Worm (Caenorhabditis elegans): Measurements from ENCODE around the gene gpx-6.

gpx-6 gene

ce11 chrIV:8201133-8201532 is 20.9 kb upstream of the gpx-6 start, which contains the start of gene glrx-22:
Gene glrx-22, minus strand, starts transcription at chrIV:8201233.
- no peak for TF ChIP-seq dve-1 (tag; optimal IDR thresholded peaks at IDR 0.05)
- TF ChIP-seq madf-2 (tag; optimal IDR thresholded peaks at IDR 0.05): no peak
- TF ChIP-seq ets-4 (tag; optimal IDR thresholded peaks at IDR 0.05): no peak
- TF ChIP-seq ttx-3 (tag; optimal IDR thresholded peaks at IDR 0.05): no peak
- no peak for TF ChIP-seq ceh-6 (GFP tag; optimal IDR thresholded peaks at IDR 0.05)
- no peak for TF ChIP-seq pros-1 (tag; optimal IDR thresholded peaks at IDR 0.05)
- no peak for TF ChIP-seq zip-5 (tag; optimal IDR thresholded peaks at IDR 0.05)
- no peak for TF ChIP-seq ama-1 (optimal IDR thresholded peaks at IDR 0.05)
- no peak for TF ChIP-seq elt-2 (tag; optimal IDR thresholded peaks at IDR 0.05)
- no peak for TF ChIP-seq Y22D7AL.16 (tag; optimal IDR thresholded peaks at IDR 0.05)

- TF ChIP-seq lim-6 (tag; optimal IDR thresholded peaks at IDR 0.05) (no peak), che-1 (tag; optimal IDR thresholded peaks at IDR 0.05) (no peak), odd-2 (tag; optimal IDR thresholded peaks at IDR 0.05) (no peak), ama-1 (optimal IDR thresholded peaks at IDR 0.05) (no peak), ceh-45 (GFP tag; IDR thresholded peaks at IDR 0.05) (no peak), lin-11 (tag; optimal IDR thresholded peaks at IDR 0.05) (no peak), npax-4 (tag; optimal IDR thresholded peaks at IDR 0.05) (no peak), T23F11.4 (GFP tag; optimal IDR thresholded peaks at IDR 0.05) (no peak), tbx-2 (tag; optimal IDR thresholded peaks at IDR 0.05) (no peak), pros-1 (tag; optimal IDR thresholded peaks at IDR 0.05) (no peak)
These were observed 18.4 kb upstream of the gpx-6 start for ce11 chrIV:8203555-8203954.

- TF ChIP-seq nfya-1 (tag; optimal IDR thresholded peaks at IDR 0.05) (peak; percentile 29), ceh-31 (tag; optimal IDR thresholded peaks at IDR 0.05) (peak; percentile 25), K02D7.2 (tag; optimal IDR thresholded peaks at IDR 0.05) (no peak), madf-2 (tag; optimal IDR thresholded peaks at IDR 0.05) (no peak), ceh-2 (tag; optimal IDR thresholded peaks at IDR 0.05) (no peak), hlh-15 (tag; optimal IDR thresholded peaks at IDR 0.05) (no peak), ztf-16 (tag; optimal IDR thresholded peaks at IDR 0.05) (no peak), ceh-9 (tag; optimal IDR thresholded peaks at IDR 0.05) (no peak), ama-1 (optimal IDR thresholded peaks at IDR 0.05) (no peak), che-1 (tag; optimal IDR thresholded peaks at IDR 0.05) (no peak), pha-4 (tag; optimal IDR thresholded peaks at IDR 0.05) (no peak), T23F11.4 (GFP tag; optimal IDR thresholded peaks at IDR 0.05) (no peak)
These were observed 16.5 kb upstream of the gpx-6 start, which contains the start of gene hgrs-1 for ce11 chrIV:8205272-8206098. Gene hgrs-1, minus strand, starts transcription at chrIV:8206048.

ce11 chrIV:8206314-8206713 is 15.7 kb upstream of the gpx-6 start, which contains the start of gene svh-1:
Gene svh-1, plus strand, starts transcription at chrIV:8206614.
- TF ChIP-seq ceh-24 (tag; optimal IDR thresholded peaks at IDR 0.05) (no peak), fkh-10 (GFP tag; optimal IDR thresholded peaks at IDR 0.05) (no peak), elt-4 (tag; optimal IDR thresholded peaks at IDR 0.05) (no peak), ama-1 (optimal IDR thresholded peaks at IDR 0.05) (no peak), ahr-1 (tag; optimal IDR thresholded peaks at IDR 0.05) (no peak), ets-4 (tag; optimal IDR thresholded peaks at IDR 0.05) (no peak), eyg-1 (tag; optimal IDR thresholded peaks at IDR 0.05) (no peak), rnt-1 (tag; optimal IDR thresholded peaks at IDR 0.05) (no peak), dve-1 (tag; optimal IDR thresholded peaks at IDR 0.05) (no peak), tbx-2 (tag; optimal IDR thresholded peaks at IDR 0.05) (no peak)

ce11 chrIV:8208855-8209254 is 13.1 kb upstream of the gpx-6 start:
- TF ChIP-seq ceh-24 (tag; optimal IDR thresholded peaks at IDR 0.05) (no peak), sox-2 (GFP tag; IDR thresholded peaks at IDR 0.05) (no peak)

Data from whole organism, late embryonic.